ENCODE assay signal across 1 fruit fly cellular context in genomic region chr3R:11172460-11173168, dm6.
TF ChIP-seq lines count a peak whose summit lies in the region.

TSS of gene Ugt35A1 (minus strand) at chr3R:11172664.

TF ChIP-seq in whole organism, embryonic, 481 proteins besides CTCF, POLR2A, EP300 and RAD21 (continued from another document):
- TF ChIP-seq mirr (GFP tag; optimal IDR thresholded peaks at IDR 0.05; lab: Kevin White, UChicago) (peak; percentile 68), usp (GFP tag; optimal IDR thresholded peaks at IDR 0.05; lab: Kevin White, UChicago) (no peak), cas (GFP tag; IDR thresholded peaks at IDR 0.05; lab: Robert Waterston, UW) (no peak), fd3F (GFP tag; optimal IDR thresholded peaks at IDR 0.05; lab: Kevin White, UChicago) (no peak), otp (GFP tag; IDR thresholded peaks at IDR 0.05; lab: Robert Waterston, UW) (0 out of 3 replicates have a peak, but pooled peaks have one; percentile 12), gsb (GFP tag; IDR thresholded peaks at IDR 0.05; lab: Robert Waterston, UW) (no peak), CHES-1-like (GFP tag; optimal IDR thresholded peaks at IDR 0.05; lab: Kevin White, UChicago) (no peak), GATAe (GFP tag; conservative IDR thresholded peaks at IDR 0.05; lab: Robert Waterston, UW) (peak; percentile 44; the same call in 1 of the 2 replicates), Ets65A (GFP tag; lab: Kevin White, UChicago) (no peak), Pdp1 (GFP tag; optimal IDR thresholded peaks at IDR 0.05; lab: Kevin White, UChicago) (peak in 1 of 2 experiments; percentile 92), tx (GFP tag; optimal IDR thresholded peaks at IDR 0.05; lab: Kevin White, UChicago) (no peak), tin (GFP tag; optimal IDR thresholded peaks at IDR 0.05; lab: Kevin White, UChicago) (no peak), Trl (optimal IDR thresholded peaks at IDR 0.05; lab: Kevin White, UChicago) (peak; percentile 67 to 75), Trl (GFP tag; optimal IDR thresholded peaks at IDR 0.05; lab: Kevin White, UChicago) (no peak), CG11504 (tag; optimal IDR thresholded peaks at IDR 0.05; lab: Kevin White, UChicago) (no peak), sd (tag; optimal IDR thresholded peaks at IDR 0.05; lab: Kevin White, UChicago) (peak; percentile 66), Hr78 (GFP tag; optimal IDR thresholded peaks at IDR 0.05; lab: Kevin White, UChicago) (peak in 1 of 2 experiments; percentile 1), z (GFP tag; IDR thresholded peaks at IDR 0.05; lab: Robert Waterston, UW) (peak; percentile 61; the same call in 2 of the 3 replicates), tll (GFP tag; optimal IDR thresholded peaks at IDR 0.05; lab: Kevin White, UChicago) (no peak), jing (GFP tag; optimal IDR thresholded peaks at IDR 0.05; lab: Kevin White, UChicago) (no peak)
